Comparison of ENCODE assay signal across 4 fruit fly cellular contexts in the genomic region with DNA sequence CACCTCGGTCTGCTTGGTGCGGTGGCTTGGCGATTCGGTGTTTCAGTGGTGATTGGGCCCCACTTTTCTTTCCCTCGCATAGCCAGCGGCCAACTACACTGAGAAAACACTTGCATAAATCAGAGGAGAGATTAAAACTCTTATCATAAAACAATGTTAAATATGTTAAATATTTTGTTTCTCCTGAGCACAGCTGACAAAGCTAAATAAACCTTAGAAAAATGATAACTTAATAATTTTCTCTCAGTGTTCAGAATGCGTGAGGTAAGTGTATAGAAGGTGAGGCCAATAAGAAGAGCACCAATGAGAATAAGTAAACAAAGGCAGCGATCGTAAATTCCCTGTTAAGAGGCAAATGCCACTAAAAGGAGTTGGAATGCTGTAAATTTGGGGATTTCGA.
TF ChIP-seq lines count a peak whose summit lies in the region.

No protein-coding gene starts in this region.

- no peak for TF ChIP-seq CTCF in whole organism, embryonic (GFP tag; optimal IDR thresholded peaks at IDR 0.05; lab: Kevin White, UChicago)

TF ChIP-seq in whole organism, embryonic, 481 proteins besides CTCF, POLR2A, EP300 and RAD21 (continues in another document):
- TF ChIP-seq CG3847 (GFP tag; IDR thresholded peaks at IDR 0.05; lab: Robert Waterston, UW), result peak; percentile 31; the same call in 1 of the 2 replicates
- TF ChIP-seq CG2199 (GFP tag; IDR thresholded peaks at IDR 0.05; lab: Robert Waterston, UW), result peak; percentile 67; the same call in 1 of the 3 replicates
- TF ChIP-seq bsh (GFP tag; optimal IDR thresholded peaks at IDR 0.05; lab: Kevin White, UChicago), result peak; percentile 43 to 95
- peak; percentile 94 for TF ChIP-seq zfh1 (GFP tag; IDR thresholded peaks at IDR 0.05; lab: Robert Waterston, UW)
- TF ChIP-seq CG17612 (GFP tag; IDR thresholded peaks at IDR 0.05; lab: Robert Waterston, UW), result peak; percentile 38; the same call in 1 of the 2 replicates
- TF ChIP-seq tll (GFP tag; optimal IDR thresholded peaks at IDR 0.05; lab: Kevin White, UChicago), result no peak
- no peak for TF ChIP-seq Trl (optimal IDR thresholded peaks at IDR 0.05; lab: Kevin White, UChicago)
- TF ChIP-seq Trl (GFP tag; optimal IDR thresholded peaks at IDR 0.05; lab: Kevin White, UChicago), result peak; percentile 76
- TF ChIP-seq CG1602 (GFP tag; optimal IDR thresholded peaks at IDR 0.05; lab: Kevin White, UChicago), result peak; percentile 84
- no peak for TF ChIP-seq Dref (GFP tag; IDR thresholded peaks at IDR 0.05; lab: Robert Waterston, UW)
- TF ChIP-seq YL-1 (GFP tag; optimal IDR thresholded peaks at IDR 0.05; lab: Kevin White, UChicago), result no peak
- TF ChIP-seq wek (GFP tag; optimal IDR thresholded peaks at IDR 0.05; lab: Kevin White, UChicago), result no peak
- TF ChIP-seq fu2 (GFP tag; optimal IDR thresholded peaks at IDR 0.05; lab: Kevin White, UChicago), result peak; percentile 40
- TF ChIP-seq chm (GFP tag; IDR thresholded peaks at IDR 0.05; lab: Robert Waterston, UW), result peak; percentile 91
- TF ChIP-seq dimm (GFP tag; IDR thresholded peaks at IDR 0.05; lab: Robert Waterston, UW), result peak; percentile 71
- peak; percentile 74 for TF ChIP-seq cato (GFP tag; optimal IDR thresholded peaks at IDR 0.05; lab: Kevin White, UChicago; ENCODE audit: borderline replicate concordance)
- peak; percentile 60; the same call in 3 of the 4 replicates for TF ChIP-seq Gug (GFP tag; IDR thresholded peaks at IDR 0.05; lab: Robert Waterston, UW)
- TF ChIP-seq esg (GFP tag; conservative IDR thresholded peaks at IDR 0.05; lab: Robert Waterston, UW), result peak; percentile 60
- TF ChIP-seq amos (GFP tag; IDR thresholded peaks at IDR 0.05; lab: Robert Waterston, UW; ENCODE audit: partially characterized antibody), result no peak
- TF ChIP-seq Dek (tag; optimal IDR thresholded peaks at IDR 0.05; lab: Kevin White, UChicago), result no peak

TF ChIP-seq in whole organism, prepupa, 60 proteins besides CTCF, POLR2A, EP300 and RAD21 (continues in another document):
- peak; percentile 80 for TF ChIP-seq CG8632 (GFP tag; optimal IDR thresholded peaks at IDR 0.05; lab: Kevin White, UChicago)
- peak; percentile 95 for TF ChIP-seq Eip78C (GFP tag; lab: Kevin White, UChicago)
- peak; percentile 83 for TF ChIP-seq CG34406 (GFP tag; optimal IDR thresholded peaks at IDR 0.05; lab: Kevin White, UChicago)
- peak; percentile 54; the same call in 1 of the 2 replicates for TF ChIP-seq Gug (GFP tag; IDR thresholded peaks at IDR 0.05; lab: Robert Waterston, UW)
- peak; percentile 83 for TF ChIP-seq CG3919 (GFP tag; optimal IDR thresholded peaks at IDR 0.05; lab: Kevin White, UChicago)
- TF ChIP-seq Hr39 (GFP tag; optimal IDR thresholded peaks at IDR 0.05; lab: Kevin White, UChicago), result peak; percentile 90
- TF ChIP-seq dsx (GFP tag; optimal IDR thresholded peaks at IDR 0.05; lab: Kevin White, UChicago; ENCODE audit: poor library complexity, severe bottlenecking), result peak; percentile 81
- TF ChIP-seq Eip75B (GFP tag; optimal IDR thresholded peaks at IDR 0.05; lab: Kevin White, UChicago), result peak; percentile 87
- peak; percentile 89 for TF ChIP-seq CG6163 (GFP tag; IDR thresholded peaks at IDR 0.05; lab: Robert Waterston, UW)
- peak; percentile 78 for TF ChIP-seq CG10669 (GFP tag; optimal IDR thresholded peaks at IDR 0.05; lab: Kevin White, UChicago)
- TF ChIP-seq CG6854 (GFP tag; optimal IDR thresholded peaks at IDR 0.05; lab: Kevin White, UChicago), result peak; percentile 77
- peak; percentile 49 for TF ChIP-seq CG11762 (GFP tag; optimal IDR thresholded peaks at IDR 0.05; lab: Kevin White, UChicago; ENCODE audit: insufficient read depth)
- peak; percentile 77; the same call in 2 of the 3 replicates for TF ChIP-seq CG8119 (GFP tag; IDR thresholded peaks at IDR 0.05; lab: Robert Waterston, UW)
- peak; percentile 80 for TF ChIP-seq CG1621 (tag; optimal IDR thresholded peaks at IDR 0.05; lab: Kevin White, UChicago)
- no peak for TF ChIP-seq fd85E (GFP tag; optimal IDR thresholded peaks at IDR 0.05; lab: Kevin White, UChicago)
- peak; percentile 59 for TF ChIP-seq Blimp-1 (GFP tag; optimal IDR thresholded peaks at IDR 0.05; lab: Kevin White, UChicago)
- TF ChIP-seq cyc (GFP tag; optimal IDR thresholded peaks at IDR 0.05; lab: Kevin White, UChicago), result peak; percentile 89
- peak; percentile 55 for TF ChIP-seq fkh (GFP tag; optimal IDR thresholded peaks at IDR 0.05; lab: Kevin White, UChicago)
- peak; percentile 88 for TF ChIP-seq Smox (GFP tag; optimal IDR thresholded peaks at IDR 0.05; lab: Kevin White, UChicago)
- TF ChIP-seq eg (GFP tag; IDR thresholded peaks at IDR 0.05; lab: Robert Waterston, UW), result peak; percentile 72
- peak; percentile 47 for TF ChIP-seq Eip93F (GFP tag; optimal IDR thresholded peaks at IDR 0.05; lab: Kevin White, UChicago)

TF ChIP-seq in whole organism, pupa, 21 proteins besides CTCF, POLR2A, EP300 and RAD21:
- peak; percentile 55; the same call in 2 of the 3 replicates for TF ChIP-seq fd96Ca (GFP tag; IDR thresholded peaks at IDR 0.05; lab: Robert Waterston, UW)
- peak; percentile 59 for TF ChIP-seq CG13204 (GFP tag; optimal IDR thresholded peaks at IDR 0.05; lab: Kevin White, UChicago)
- peak; percentile 82 for TF ChIP-seq Pif1B (GFP tag; optimal IDR thresholded peaks at IDR 0.05; lab: Kevin White, UChicago)
- peak; percentile 83 for TF ChIP-seq Pif1A (GFP tag; optimal IDR thresholded peaks at IDR 0.05; lab: Kevin White, UChicago)
- TF ChIP-seq Ets98B (GFP tag; IDR thresholded peaks at IDR 0.05; lab: Robert Waterston, UW), result peak; percentile 65; the same call in 1 of the 2 replicates
- peak; percentile 43 for TF ChIP-seq CG32121 (GFP tag; IDR thresholded peaks at IDR 0.05; lab: Robert Waterston, UW)
- TF ChIP-seq CG10348 (GFP tag; IDR thresholded peaks at IDR 0.05; lab: Robert Waterston, UW), result no peak
- TF ChIP-seq CG14655 (GFP tag; optimal IDR thresholded peaks at IDR 0.05; lab: Kevin White, UChicago), result peak; percentile 73
- TF ChIP-seq CG9948 (tag; optimal IDR thresholded peaks at IDR 0.05; lab: Kevin White, UChicago), result peak; percentile 83
- TF ChIP-seq CG15710 (tag; optimal IDR thresholded peaks at IDR 0.05; lab: Kevin White, UChicago), result peak; percentile 86
- TF ChIP-seq D1 (tag; optimal IDR thresholded peaks at IDR 0.05; lab: Kevin White, UChicago), result peak; percentile 74
- peak; percentile 26 for TF ChIP-seq EcR (GFP tag; optimal IDR thresholded peaks at IDR 0.05; lab: Kevin White, UChicago)
- peak; percentile 77 for TF ChIP-seq CG8301 (tag; optimal IDR thresholded peaks at IDR 0.05; lab: Kevin White, UChicago)
- peak; percentile 80 for TF ChIP-seq CG17806 (tag; optimal IDR thresholded peaks at IDR 0.05; lab: Kevin White, UChicago)
- peak; percentile 62 for TF ChIP-seq Snoo (tag; optimal IDR thresholded peaks at IDR 0.05; lab: Kevin White, UChicago)
- peak; percentile 74 for TF ChIP-seq CG4496 (GFP tag; IDR thresholded peaks at IDR 0.05; lab: Robert Waterston, UW)
- TF ChIP-seq gl (tag; optimal IDR thresholded peaks at IDR 0.05; lab: Kevin White, UChicago), result peak; percentile 56
- TF ChIP-seq rn (GFP tag; IDR thresholded peaks at IDR 0.05; lab: Robert Waterston, UW), result no peak
- peak; percentile 83 for TF ChIP-seq CG8159 (tag; optimal IDR thresholded peaks at IDR 0.05; lab: Kevin White, UChicago)
- TF ChIP-seq CG12605 (GFP tag; IDR thresholded peaks at IDR 0.05; lab: Robert Waterston, UW), result peak; percentile 64
- peak; percentile 79 for TF ChIP-seq CG34367 (tag; optimal IDR thresholded peaks at IDR 0.05; lab: Kevin White, UChicago)

TF ChIP-seq in whole organism, wandering third instar larva, 38 proteins besides CTCF, POLR2A, EP300 and RAD21 (continues in another document):
- TF ChIP-seq Dif (GFP tag; optimal IDR thresholded peaks at IDR 0.05; lab: Kevin White, UChicago; ENCODE audit: partially characterized antibody), result no peak
- peak; percentile 81 for TF ChIP-seq woc (GFP tag; optimal IDR thresholded peaks at IDR 0.05; lab: Kevin White, UChicago)
- no peak for TF ChIP-seq Hr78 (GFP tag; optimal IDR thresholded peaks at IDR 0.05; lab: Kevin White, UChicago)
- no peak for TF ChIP-seq lola (GFP tag; optimal IDR thresholded peaks at IDR 0.05; lab: Kevin White, UChicago)
- no peak for TF ChIP-seq Abd-B (GFP tag; optimal IDR thresholded peaks at IDR 0.05; lab: Kevin White, UChicago)
- peak; percentile 7 for TF ChIP-seq Mio (GFP tag; optimal IDR thresholded peaks at IDR 0.05; lab: Kevin White, UChicago)
- peak; percentile 83 for TF ChIP-seq tai (GFP tag; optimal IDR thresholded peaks at IDR 0.05; lab: Kevin White, UChicago)
- peak; percentile 90 for TF ChIP-seq rgr (GFP tag; optimal IDR thresholded peaks at IDR 0.05; lab: Kevin White, UChicago)
- TF ChIP-seq Jra (GFP tag; optimal IDR thresholded peaks at IDR 0.05; lab: Kevin White, UChicago), result peak; percentile 70
- no peak for TF ChIP-seq Vsx2 (GFP tag; optimal IDR thresholded peaks at IDR 0.05; lab: Kevin White, UChicago; ENCODE audit: partially characterized antibody)
- TF ChIP-seq sage (GFP tag; optimal IDR thresholded peaks at IDR 0.05; lab: Kevin White, UChicago), result peak; percentile 60
- TF ChIP-seq dmrt93B (GFP tag; optimal IDR thresholded peaks at IDR 0.05; lab: Kevin White, UChicago), result peak; percentile 45
- no peak for TF ChIP-seq N (GFP tag; optimal IDR thresholded peaks at IDR 0.05; lab: Kevin White, UChicago)
- TF ChIP-seq Myc (optimal IDR thresholded peaks at IDR 0.05; lab: Kevin White, UChicago), result no peak
- peak; percentile 87 for TF ChIP-seq brk (GFP tag; optimal IDR thresholded peaks at IDR 0.05; lab: Kevin White, UChicago)
- TF ChIP-seq CrebA (GFP tag; optimal IDR thresholded peaks at IDR 0.05; lab: Kevin White, UChicago; ENCODE audit: borderline replicate concordance), result no peak
- TF ChIP-seq HLH106 (tag; optimal IDR thresholded peaks at IDR 0.05; lab: Kevin White, UChicago), result peak; percentile 81
- peak; percentile 88 for TF ChIP-seq OdsH (GFP tag; optimal IDR thresholded peaks at IDR 0.05; lab: Kevin White, UChicago)
- TF ChIP-seq h (GFP tag; optimal IDR thresholded peaks at IDR 0.05; lab: Kevin White, UChicago), result peak; percentile 91
- TF ChIP-seq jim (GFP tag; optimal IDR thresholded peaks at IDR 0.05; lab: Kevin White, UChicago), result no peak
- peak; percentile 8 for TF ChIP-seq Hr83 (GFP tag; optimal IDR thresholded peaks at IDR 0.05; lab: Kevin White, UChicago; ENCODE audit: poor library complexity, severe bottlenecking)
- TF ChIP-seq Hnf4 (GFP tag; optimal IDR thresholded peaks at IDR 0.05; lab: Kevin White, UChicago), result peak; percentile 91
- TF ChIP-seq psq (GFP tag; optimal IDR thresholded peaks at IDR 0.05; lab: Kevin White, UChicago), result peak; percentile 90
- TF ChIP-seq Dfd (GFP tag; optimal IDR thresholded peaks at IDR 0.05; lab: Kevin White, UChicago), result no peak
- no peak for TF ChIP-seq CG9705 (GFP tag; optimal IDR thresholded peaks at IDR 0.05; lab: Kevin White, UChicago)
- peak; percentile 29 to 86 for TF ChIP-seq foxo (GFP tag; optimal IDR thresholded peaks at IDR 0.05; lab: Kevin White, UChicago)
- TF ChIP-seq Rel (GFP tag; optimal IDR thresholded peaks at IDR 0.05; lab: Kevin White, UChicago), result peak; percentile 30
- TF ChIP-seq Rel (tag; optimal IDR thresholded peaks at IDR 0.05; lab: Kevin White, UChicago), result peak; percentile 3
- peak; percentile 51 for TF ChIP-seq sv (GFP tag; optimal IDR thresholded peaks at IDR 0.05; lab: Kevin White, UChicago)
